Worm (Caenorhabditis elegans) whole organism, young adult: Measurements from ENCODE around the gene lmp-1.

Experiments used
- B0019.2 ChIP-seq: fragments of 200-800 bp; sonication (Bioruptor generic); conservative IDR thresholded peaks from 2 replicates; pipeline ENCODE4 v1.3.6; 2022; ENCODE audit warnings: missing genetic modification reagents, missing genetic modification characterization, missing compliant biosample characterization
- F22D6.2 ChIP-seq: sonication (generic microtip); optimal IDR thresholded peaks from 2 replicates; lab custom pipeline; 2016; ENCODE audit warnings: mild to moderate bottlenecking, missing genetic modification characterization, missing compliant biosample characterization
- F33H1.4 ChIP-seq: fragments of 200-800 bp; sonication (Bioruptor generic); IDR thresholded peaks from 2 replicates; pipeline ENCODE4 v1.3.6; 2022; ENCODE audit warnings: missing genetic modification reagents, missing genetic modification characterization, missing compliant biosample characterization
- F37B4.10 ChIP-seq: fragments of 200-800 bp; sonication (Bioruptor generic); IDR thresholded peaks from 2 replicates; pipeline ENCODE4 v1.3.6; 2022; ENCODE audit warnings: missing genetic modification characterization, missing compliant biosample characterization
- F57A8.1 ChIP-seq: fragments of 200-800 bp; sonication (Bioruptor generic); optimal IDR thresholded peaks from 2 replicates; lab custom pipeline; 2018; ENCODE audit warnings: mild to moderate bottlenecking, missing genetic modification characterization, moderate library complexity, missing compliant biosample characterization
- K12H6.12 ChIP-seq: fragments of 200-800 bp; sonication (Bioruptor generic); optimal IDR thresholded peaks from 2 replicates; lab custom pipeline; 2018; ENCODE audit warnings: mild to moderate bottlenecking, missing genetic modification characterization, missing compliant biosample characterization
- T07F8.4 ChIP-seq: sonication (generic microtip); optimal IDR thresholded peaks from 2 replicates; lab custom pipeline; 2016; ENCODE audit warnings: mild to moderate bottlenecking, missing genetic modification characterization, moderate library complexity, missing compliant biosample characterization
- akir-1 ChIP-seq: fragments of 200-800 bp; sonication (Bioruptor generic); optimal IDR thresholded peaks from 2 replicates; lab custom pipeline; 2018; ENCODE audit warnings: mild to moderate bottlenecking, missing genetic modification characterization, moderate library complexity, missing compliant biosample characterization
- atf-7 ChIP-seq: sonication (generic microtip); optimal IDR thresholded peaks from 2 replicates; lab custom pipeline; 2017; ENCODE audit warnings: mild to moderate bottlenecking, missing genetic modification characterization, missing compliant biosample characterization
- attf-5 ChIP-seq: fragments of 200-800 bp; sonication (Bioruptor generic); optimal IDR thresholded peaks from 2 replicates; lab custom pipeline; 2018; ENCODE audit warnings: mild to moderate bottlenecking, missing genetic modification characterization, missing compliant biosample characterization
- bed-2 ChIP-seq: fragments of 200-800 bp; sonication (Bioruptor generic); IDR thresholded peaks from 2 replicates; pipeline ENCODE4 v1.3.6; 2022; ENCODE audit warnings: missing genetic modification reagents, missing genetic modification characterization, missing compliant biosample characterization
- cebp-1 ChIP-seq, 2 experiments: fragments of 200-800 bp in 1 of 2; sonication (Bioruptor generic) in 1 of 2; sonication (generic microtip) in 1 of 2; IDR thresholded peaks in 1 of 2; optimal IDR thresholded peaks in 1 of 2; 2 replicates each; pipeline versions ENCODE4 v1.3.6 to Lab custom; 2017 to 2022; ENCODE audit warnings: missing compliant biosample characterization in 2 of 2, missing genetic modification characterization in 2 of 2, mild to moderate bottlenecking in 1 of 2, missing genetic modification reagents in 1 of 2, moderate library complexity in 1 of 2
- cebp-2 ChIP-seq: fragments of 200-800 bp; sonication (Bioruptor generic); IDR thresholded peaks from 2 replicates; pipeline ENCODE4 v1.3.6; 2022; ENCODE audit warnings: missing genetic modification characterization, missing compliant biosample characterization
- ceh-40 ChIP-seq: fragments of 200-800 bp; sonication (Bioruptor generic); IDR thresholded peaks from 2 replicates; pipeline ENCODE4 v1.3.6; 2022; ENCODE audit warnings: missing genetic modification characterization, missing compliant biosample characterization
- ceh-91 ChIP-seq: fragments of 200-800 bp; sonication (Bioruptor generic); IDR thresholded peaks from 2 replicates; pipeline ENCODE4 v1.3.6; 2022; ENCODE audit warnings: missing genetic modification reagents, missing genetic modification characterization, missing compliant biosample characterization
- egl-18 ChIP-seq: fragments of 200-800 bp; sonication (Bioruptor generic); IDR thresholded peaks from 2 replicates; pipeline ENCODE4 v1.3.6; 2022; ENCODE audit warnings: missing genetic modification reagents, missing genetic modification characterization, missing compliant biosample characterization
- gei-17 ChIP-seq: fragments of 200-800 bp; sonication (Bioruptor generic); optimal IDR thresholded peaks from 2 replicates; lab custom pipeline; 2018; ENCODE audit warnings: mild to moderate bottlenecking, missing genetic modification characterization, missing compliant biosample characterization
- hlh-12 ChIP-seq: sonication (generic microtip); optimal IDR thresholded peaks from 2 replicates; lab custom pipeline; 2016; ENCODE audit warnings: missing genetic modification characterization, missing compliant biosample characterization
- hmg-20 ChIP-seq: fragments of 200-800 bp; sonication (Bioruptor generic); IDR thresholded peaks from 2 replicates; pipeline ENCODE4 v1.3.6; 2022; ENCODE audit warnings: missing genetic modification reagents, missing genetic modification characterization, missing compliant biosample characterization
- lin-26 ChIP-seq: fragments of 200-800 bp; sonication (Bioruptor generic); IDR thresholded peaks from 2 replicates; pipeline ENCODE4 v1.3.6; 2022; ENCODE audit warnings: missing genetic modification reagents, missing genetic modification characterization, missing compliant biosample characterization
- lin-40 ChIP-seq: sonication (generic microtip); optimal IDR thresholded peaks from 2 replicates; lab custom pipeline; 2016; ENCODE audit warnings: missing genetic modification characterization, mild to moderate bottlenecking, missing compliant biosample characterization, missing genotype, missing genetic modification reagents
- lin-54 ChIP-seq: fragments of 200-800 bp; sonication (Bioruptor generic); optimal IDR thresholded peaks from 2 replicates; lab custom pipeline; 2018; ENCODE audit warnings: mild to moderate bottlenecking, missing genetic modification characterization, missing compliant biosample characterization
- lir-1 ChIP-seq: fragments of 200-800 bp; sonication (Bioruptor generic); conservative IDR thresholded peaks from 2 replicates; pipeline ENCODE4 v1.3.6; 2022; ENCODE audit warnings: missing genetic modification reagents, missing genetic modification characterization, missing compliant biosample characterization
- lsl-1 ChIP-seq: fragments of 200-800 bp; sonication (Bioruptor generic); optimal IDR thresholded peaks from 2 replicates; lab custom pipeline; 2018; ENCODE audit warnings: mild to moderate bottlenecking, missing genetic modification characterization, moderate library complexity, missing compliant biosample characterization
- madf-10 ChIP-seq: sonication (generic microtip); optimal IDR thresholded peaks from 2 replicates; lab custom pipeline; 2016; ENCODE audit warnings: mild to moderate bottlenecking, missing genetic modification characterization, missing compliant biosample characterization
- madf-3 ChIP-seq: fragments of 200-800 bp; sonication (Bioruptor generic); IDR thresholded peaks from 2 replicates; pipeline ENCODE4 v1.3.6; 2022; ENCODE audit warnings: missing genetic modification reagents, missing genetic modification characterization, missing compliant biosample characterization
- madf-6 ChIP-seq: fragments of 200-800 bp; sonication (Bioruptor generic); IDR thresholded peaks from 2 replicates; pipeline ENCODE4 v1.3.6; 2022; ENCODE audit warnings: missing genetic modification reagents, missing genetic modification characterization, missing compliant biosample characterization
- mxl-1 ChIP-seq: sonication (generic microtip); optimal IDR thresholded peaks from 2 replicates; lab custom pipeline; 2016; ENCODE audit warnings: missing genetic modification characterization, missing compliant biosample characterization
- nfya-2 ChIP-seq: fragments of 200-800 bp; sonication (Bioruptor generic); IDR thresholded peaks from 2 replicates; pipeline ENCODE4 v1.3.6; 2022; ENCODE audit warnings: missing genetic modification reagents, missing genetic modification characterization, missing compliant biosample characterization
- nfyb-1 ChIP-seq: fragments of 200-800 bp; sonication (Bioruptor generic); IDR thresholded peaks from 2 replicates; pipeline ENCODE4 v1.3.6; 2022; ENCODE audit warnings: missing genetic modification reagents, missing genetic modification characterization, missing compliant biosample characterization
- nhr-120 ChIP-seq: fragments of 200-800 bp; sonication (Bioruptor generic); IDR thresholded peaks from 2 replicates; pipeline ENCODE4 v1.3.6; 2022; ENCODE audit warnings: missing genetic modification characterization, missing compliant biosample characterization
- nhr-80 ChIP-seq: sonication (generic microtip); optimal IDR thresholded peaks from 2 replicates; lab custom pipeline; 2016; ENCODE audit warnings: missing genetic modification characterization, missing compliant biosample characterization
- nhr-90 ChIP-seq: sonication (generic microtip); optimal IDR thresholded peaks from 2 replicates; lab custom pipeline; 2016; ENCODE audit warnings: missing genotype, mild to moderate bottlenecking, missing genetic modification characterization, missing compliant biosample characterization
- sdz-38 ChIP-seq: sonication (generic microtip); optimal IDR thresholded peaks from 2 replicates; lab custom pipeline; 2016; ENCODE audit warnings: missing genotype, missing genetic modification characterization, missing compliant biosample characterization
- snpc-3.4 ChIP-seq: sonication (generic microtip); optimal IDR thresholded peaks from 2 replicates; lab custom pipeline; 2017; ENCODE audit warnings: missing genetic modification characterization, mild to moderate bottlenecking, missing compliant biosample characterization, antibody characterized with exemption, moderate library complexity, missing genotype, missing genetic modification reagents
- sptf-2 ChIP-seq: fragments of 200-800 bp; sonication (Bioruptor generic); optimal IDR thresholded peaks from 2 replicates; lab custom pipeline; 2018; ENCODE audit warnings: mild to moderate bottlenecking, missing genetic modification characterization, missing compliant biosample characterization
- tlf-1 ChIP-seq: fragments of 200-800 bp; sonication (Bioruptor generic); optimal IDR thresholded peaks from 2 replicates; lab custom pipeline; 2018; ENCODE audit warnings: mild to moderate bottlenecking, missing genetic modification characterization, missing compliant biosample characterization
- ztf-28 ChIP-seq: fragments of 200-800 bp; sonication (Bioruptor generic); IDR thresholded peaks from 2 replicates; pipeline ENCODE4 v1.3.6; 2022; ENCODE audit warnings: missing genetic modification reagents, missing genetic modification characterization, missing compliant biosample characterization

lmp-1 gene

ce11 chrX:6408286-6408685 is 30.8 kb upstream of the lmp-1 start:
- TF ChIP-seq nhr-80 (tag; lab: Kevin White, UChicago): peak; percentile 20
- TF ChIP-seq B0019.2: no peak
- TF ChIP-seq mxl-1 (tag; lab: Kevin White, UChicago): no peak
- TF ChIP-seq, all 124 proteins: peak for 1

- TF ChIP-seq madf-3 (GFP tag; lab: Robert Waterston, UW) (no peak), sdz-38 (tag; lab: Kevin White, UChicago) (no peak), sptf-2 (GFP tag; lab: Kevin White, UChicago) (no peak), madf-6 (GFP tag; lab: Robert Waterston, UW) (no peak), F37B4.10 (GFP tag; lab: Robert Waterston, UW) (no peak), gei-17 (GFP tag; lab: Kevin White, UChicago) (no peak), K12H6.12 (tag; lab: Kevin White, UChicago) (no peak), nfya-2 (GFP tag; lab: Robert Waterston, UW) (no peak), hlh-12 (tag; lab: Kevin White, UChicago) (no peak), F22D6.2 (tag; lab: Kevin White, UChicago) (no peak), tlf-1 (no peak), ceh-91 (GFP tag; lab: Robert Waterston, UW) (no peak), hmg-20 (no peak), cebp-2 (GFP tag; lab: Robert Waterston, UW) (no peak), lsl-1 (GFP tag; lab: Kevin White, UChicago) (no peak), atf-7 (tag; lab: Kevin White, UChicago) (no peak), nhr-120 (GFP tag; lab: Robert Waterston, UW) (no peak), T07F8.4 (tag; lab: Kevin White, UChicago) (no peak), attf-5 (GFP tag; lab: Kevin White, UChicago) (no peak)
Measured at ce11 chrX:6407805-6408204, 30.3 kb upstream of the lmp-1 start.

ce11 chrX:6405905-6406304 is 28.4 kb upstream of the lmp-1 start:
- TF ChIP-seq ztf-28 (GFP tag; lab: Robert Waterston, UW) (no peak), ceh-91 (GFP tag; lab: Robert Waterston, UW) (no peak), nhr-90 (tag; lab: Kevin White, UChicago) (no peak), lin-40 (tag; lab: Kevin White, UChicago) (no peak), madf-3 (GFP tag; lab: Robert Waterston, UW) (no peak), egl-18 (GFP tag; lab: Robert Waterston, UW) (no peak), F37B4.10 (GFP tag; lab: Robert Waterston, UW) (no peak), cebp-1 (GFP tag; IDR thresholded peaks at IDR 0.05; lab: Robert Waterston, UW) (no peak), cebp-1 (tag; optimal IDR thresholded peaks at IDR 0.05; lab: Kevin White, UChicago) (no peak), ceh-40 (GFP tag; lab: Robert Waterston, UW) (no peak), akir-1 (GFP tag; lab: Kevin White, UChicago) (no peak), snpc-3.4 (tag; lab: Kevin White, UChicago) (no peak), F33H1.4 (GFP tag; lab: Robert Waterston, UW) (no peak), nfyb-1 (no peak), F57A8.1 (GFP tag; lab: Kevin White, UChicago) (no peak), lin-54 (GFP tag; lab: Kevin White, UChicago) (no peak)

- no peak for TF ChIP-seq lir-1
- no peak for TF ChIP-seq bed-2 (GFP tag; lab: Robert Waterston, UW)
- TF ChIP-seq lin-40 (tag; lab: Kevin White, UChicago): no peak
- no peak for TF ChIP-seq lin-26
- no peak for TF ChIP-seq madf-10 (tag; lab: Kevin White, UChicago)
Measured at ce11 chrX:6403122-6403521, 25.6 kb upstream of the lmp-1 start, which contains the start of gene glt-4. TSS of gene glt-4 (plus strand) at chrX:6403422.
